Fruit fly (Drosophila melanogaster): ENCODE measurements around the gene Cpr65Ax2.

dm6 chr3L:6188995-6189927 is 38.6 kb upstream of the Cpr65Ax2 start, which contains the start of the genes D19A and CG7386:
- TF ChIP-seq psq (optimal IDR thresholded peaks at IDR 0.05) (no peak), CG8478 (optimal IDR thresholded peaks at IDR 0.05) (no peak), Dll (optimal IDR thresholded peaks at IDR 0.05) (no peak), EcR (GFP tag; optimal IDR thresholded peaks at IDR 0.05) (no peak), usp (GFP tag; optimal IDR thresholded peaks at IDR 0.05) (no peak)

All from whole organism.